Fruit fly (Drosophila melanogaster) whole organism, embryonic: ENCODE data around the gene CkIIbeta.

Experiments
- B-H2 ChIP-seq: fragments of 200-800 bp; sonication (Bioruptor generic); optimal IDR thresholded peaks from 2 replicates; lab custom pipeline; 2018; ENCODE audit warnings: missing biosample characterization, mild to moderate bottlenecking, missing genetic modification characterization
- Bgb ChIP-seq: fragments of 200-800 bp; sonication (Bioruptor generic); IDR thresholded peaks from 2 replicates; pipeline ENCODE4 v1.3.6; 2022; ENCODE audit warnings: missing biosample characterization, missing genetic modification characterization; ENCODE audit not compliant: partially characterized antibody
- CG11723 ChIP-seq: fragments of 200-800 bp; sonication (Bioruptor generic); optimal IDR thresholded peaks from 2 replicates; lab custom pipeline; 2017; ENCODE audit warnings: missing biosample characterization, mild to moderate bottlenecking, missing genetic modification characterization
- CG12104 ChIP-seq: fragments of 200-800 bp; sonication (Bioruptor generic); optimal IDR thresholded peaks from 3 replicates; lab custom pipeline; 2016; ENCODE audit warnings: missing biosample characterization, missing genetic modification characterization
- CG12391 ChIP-seq: fragments of 200-800 bp; sonication (Bioruptor generic); optimal IDR thresholded peaks from 3 replicates; lab custom pipeline; 2018; ENCODE audit warnings: missing biosample characterization, mild to moderate bottlenecking, missing genetic modification characterization, moderate library complexity
- CG13123 ChIP-seq: fragments of 200-800 bp; sonication (Bioruptor generic); optimal IDR thresholded peaks from 2 replicates; lab custom pipeline; 2016; ENCODE audit warnings: missing biosample characterization, missing genetic modification characterization
- CG13424 ChIP-seq: fragments of 200-800 bp; sonication (Bioruptor generic); optimal IDR thresholded peaks from 2 replicates; lab custom pipeline; 2019; ENCODE audit warnings: missing biosample characterization, mild to moderate bottlenecking, missing genetic modification characterization, moderate library complexity
- CG14441 ChIP-seq: fragments of 200-800 bp; sonication (Bioruptor generic); IDR thresholded peaks from 2 replicates; pipeline ENCODE4 v1.3.6; 2022; ENCODE audit warnings: missing biosample characterization, missing genetic modification characterization
- CG15479 ChIP-seq: fragments of 200-800 bp; sonication (Bioruptor generic); optimal IDR thresholded peaks from 3 replicates; lab custom pipeline; 2019; ENCODE audit warnings: missing biosample characterization, mild to moderate bottlenecking, missing genetic modification characterization, moderate library complexity
- CG16813 ChIP-seq: fragments of 200-800 bp; sonication (Bioruptor generic); IDR thresholded peaks from 3 replicates; pipeline ENCODE4 v1.3.6; 2022; ENCODE audit warnings: missing biosample characterization, missing genetic modification characterization; ENCODE audit not compliant: partially characterized antibody
- CG16815 ChIP-seq: fragments of 200-800 bp; sonication (Bioruptor generic); optimal IDR thresholded peaks from 3 replicates; lab custom pipeline; 2017; ENCODE audit warnings: missing biosample characterization, mild to moderate bottlenecking, missing genetic modification characterization
- CG1792 ChIP-seq: fragments of 200-800 bp; sonication (Bioruptor generic); optimal IDR thresholded peaks from 2 replicates; lab custom pipeline; 2016; ENCODE audit warnings: missing biosample characterization, missing genetic modification characterization
- CG1832 ChIP-seq: fragments of 200-800 bp; sonication (Bioruptor generic); optimal IDR thresholded peaks from 2 replicates; lab custom pipeline; 2017; ENCODE audit warnings: missing biosample characterization, mild to moderate bottlenecking, missing genetic modification characterization, inconsistent platforms
- CG18619 ChIP-seq: fragments of 200-800 bp; sonication (Bioruptor generic); optimal IDR thresholded peaks from 3 replicates; lab custom pipeline; 2017; ENCODE audit warnings: missing biosample characterization, mild to moderate bottlenecking, missing genetic modification characterization
- CG2120 ChIP-seq: fragments of 200-800 bp; sonication (Bioruptor generic); optimal IDR thresholded peaks from 3 replicates; lab custom pipeline; 2016; ENCODE audit warnings: missing biosample characterization, missing genetic modification characterization
- CG2678 ChIP-seq: fragments of 200-800 bp; sonication (Bioruptor generic); optimal IDR thresholded peaks from 3 replicates; lab custom pipeline; 2019; ENCODE audit warnings: missing biosample characterization, mild to moderate bottlenecking, missing genetic modification characterization, moderate library complexity
- CG2712 ChIP-seq: fragments of 200-800 bp; optimal IDR thresholded peaks from 3 replicates; lab custom pipeline; 2019; ENCODE audit warnings: missing biosample characterization, mild to moderate bottlenecking, missing genetic modification characterization, moderate library complexity
- CG34376 ChIP-seq: fragments of 200-800 bp; sonication (Bioruptor generic); optimal IDR thresholded peaks from 2 replicates; lab custom pipeline; 2018; ENCODE audit warnings: missing biosample characterization, mild to moderate bottlenecking, missing genetic modification characterization
- CG3995 ChIP-seq: fragments of 200-800 bp; sonication (Bioruptor generic); optimal IDR thresholded peaks from 3 replicates; lab custom pipeline; 2016; ENCODE audit warnings: missing biosample characterization, missing genetic modification characterization
- CG4707 ChIP-seq: fragments of 200-800 bp; sonication (Bioruptor generic); optimal IDR thresholded peaks from 2 replicates; lab custom pipeline; 2018; ENCODE audit warnings: missing biosample characterization, mild to moderate bottlenecking, missing genetic modification characterization, moderate library complexity
- CG5245 ChIP-seq: fragments of 200-800 bp; sonication (Bioruptor generic); optimal IDR thresholded peaks from 3 replicates; lab custom pipeline; 2016; ENCODE audit warnings: missing biosample characterization, missing genetic modification characterization
- CG7357 ChIP-seq: fragments of 200-800 bp; sonication (Bioruptor generic); IDR thresholded peaks from 3 replicates; pipeline ENCODE4 v1.3.6; 2022; ENCODE audit warnings: missing biosample characterization, missing genetic modification characterization
- CG9215 ChIP-seq: fragments of 200-800 bp; sonication (Bioruptor generic); IDR thresholded peaks from 2 replicates; pipeline ENCODE4 v1.3.6; 2022; ENCODE audit warnings: missing biosample characterization, missing genetic modification characterization
- CTCF ChIP-seq: fragments of 200-800 bp; sonication (Bioruptor generic); optimal IDR thresholded peaks from 2 replicates; lab custom pipeline; 2017; ENCODE audit warnings: missing biosample characterization, mild to moderate bottlenecking, missing genetic modification characterization, moderate library complexity
- Dad ChIP-seq: fragments of 200-800 bp; sonication (Bioruptor generic); optimal IDR thresholded peaks from 3 replicates; lab custom pipeline; 2016; ENCODE audit warnings: missing biosample characterization, missing genetic modification characterization
- Gug ChIP-seq: fragments of 200-800 bp; sonication (Bioruptor generic); IDR thresholded peaks from 4 replicates; pipeline ENCODE4 v1.3.6; 2022; ENCODE audit warnings: missing biosample characterization, missing genetic modification characterization
- Hr78 ChIP-seq, 2 experiments: fragments of 200-800 bp in 1 of 2; fragments of >200 bp in 1 of 2; sonication (Bioruptor generic) in 1 of 2; optimal IDR thresholded peaks; 2 replicates each; lab custom pipeline; 2017 to 2019; ENCODE audit warnings: missing biosample characterization in 2 of 2, missing genetic modification characterization in 2 of 2, mild to moderate bottlenecking in 1 of 2, moderate library complexity in 1 of 2
- Hsf ChIP-seq: fragments of 200-800 bp; sonication (Bioruptor generic); optimal IDR thresholded peaks from 3 replicates; lab custom pipeline; 2016; ENCODE audit warnings: missing biosample characterization, missing genetic modification characterization
- Jarid2 ChIP-seq: fragments of 200-800 bp; sonication (Bioruptor generic); optimal IDR thresholded peaks from 3 replicates; lab custom pipeline; 2017; ENCODE audit warnings: mild to moderate bottlenecking, missing biosample characterization, missing genetic modification reagents, missing genetic modification characterization
- Meics ChIP-seq: fragments of 200-800 bp; sonication (Bioruptor generic); optimal IDR thresholded peaks from 2 replicates; lab custom pipeline; 2017; ENCODE audit warnings: missing biosample characterization, mild to moderate bottlenecking, missing genetic modification characterization
- Neu2 ChIP-seq: fragments of 200-800 bp; sonication (Bioruptor generic); optimal IDR thresholded peaks from 3 replicates; lab custom pipeline; 2016; ENCODE audit warnings: missing biosample characterization, missing genetic modification characterization, borderline replicate concordance
- Tbp ChIP-seq: fragments of >200 bp; optimal IDR thresholded peaks from 2 replicates; lab custom pipeline; 2018; ENCODE audit warnings: missing biosample characterization, missing genetic modification characterization
- crc ChIP-seq: fragments of 200-800 bp; sonication (Bioruptor generic); optimal IDR thresholded peaks from 2 replicates; lab custom pipeline; 2016; ENCODE audit warnings: missing biosample characterization, missing genetic modification characterization
- danr ChIP-seq: fragments of 200-800 bp; sonication (Bioruptor generic); IDR thresholded peaks from 2 replicates; pipeline ENCODE4 v1.3.6; 2022; ENCODE audit warnings: missing biosample characterization, missing genetic modification characterization
- disco-r ChIP-seq: fragments of 200-800 bp; sonication (Bioruptor generic); optimal IDR thresholded peaks from 2 replicates; lab custom pipeline; 2016; ENCODE audit warnings: missing biosample characterization, missing genetic modification characterization
- fd96Cb ChIP-seq: fragments of 200-800 bp; sonication (Bioruptor generic); optimal IDR thresholded peaks from 2 replicates; lab custom pipeline; 2018; ENCODE audit warnings: missing biosample characterization, mild to moderate bottlenecking, missing genetic modification characterization, moderate library complexity
- ftz-f1 ChIP-seq: fragments of 200-800 bp; sonication (Bioruptor generic); optimal IDR thresholded peaks from 2 replicates; lab custom pipeline; 2016; ENCODE audit warnings: missing biosample characterization, missing genetic modification characterization
- fu2 ChIP-seq: fragments of 200-800 bp; sonication (Bioruptor generic); optimal IDR thresholded peaks from 2 replicates; lab custom pipeline; 2016; ENCODE audit warnings: missing biosample characterization, missing genetic modification characterization
- hkb ChIP-seq, 2 experiments: fragments of 200-800 bp in 1 of 2; fragments of >200 bp in 1 of 2; sonication (Bioruptor generic) in 1 of 2; IDR thresholded peaks in 1 of 2; optimal IDR thresholded peaks in 1 of 2; 2 replicates each; pipeline versions ENCODE4 v1.3.6 to Lab custom; 2017 to 2022; ENCODE audit warnings: missing biosample characterization in 1 of 2, missing genetic modification characterization in 1 of 2
- maf-S ChIP-seq: fragments of 200-800 bp; sonication (Bioruptor generic); optimal IDR thresholded peaks from 2 replicates; lab custom pipeline; 2016; ENCODE audit warnings: missing biosample characterization, missing genetic modification characterization
- org-1 ChIP-seq: fragments of 200-800 bp; sonication (Bioruptor generic); optimal IDR thresholded peaks from 2 replicates; lab custom pipeline; 2017; ENCODE audit warnings: missing biosample characterization, missing genetic modification characterization
- phol ChIP-seq: fragments of 200-800 bp; sonication (Bioruptor generic); optimal IDR thresholded peaks from 3 replicates; lab custom pipeline; 2018; ENCODE audit warnings: missing biosample characterization, mild to moderate bottlenecking, missing genetic modification characterization, moderate library complexity
- run ChIP-seq: fragments of 200-800 bp; sonication (Bioruptor generic); optimal IDR thresholded peaks from 3 replicates; lab custom pipeline; 2018; ENCODE audit warnings: missing biosample characterization, mild to moderate bottlenecking, missing genetic modification characterization
- slbo ChIP-seq: fragments of 200-800 bp; sonication (Bioruptor generic); IDR thresholded peaks from 2 replicates; pipeline ENCODE4 v1.3.6; 2022; ENCODE audit warnings: missing biosample characterization, missing genetic modification characterization
- sna ChIP-seq: fragments of 200-800 bp; sonication (Bioruptor generic); IDR thresholded peaks from 2 replicates; pipeline ENCODE4 v1.3.6; 2022; ENCODE audit warnings: missing biosample characterization, missing genetic modification characterization; ENCODE audit not compliant: partially characterized antibody
- tap ChIP-seq: fragments of 200-800 bp; optimal IDR thresholded peaks from 3 replicates; lab custom pipeline; 2019; ENCODE audit warnings: missing biosample characterization, mild to moderate bottlenecking, missing genetic modification characterization, moderate library complexity
- toy ChIP-seq: fragments of 200-800 bp; sonication (Bioruptor generic); IDR thresholded peaks from 2 replicates; pipeline ENCODE4 v1.3.6; 2022; ENCODE audit warnings: missing biosample characterization, missing genetic modification characterization
- vnd ChIP-seq: fragments of 200-800 bp; sonication (Bioruptor generic); IDR thresholded peaks from 3 replicates; pipeline ENCODE4 v1.3.6; 2022; ENCODE audit warnings: missing biosample characterization, missing genetic modification characterization; ENCODE audit not compliant: partially characterized antibody
- wdn ChIP-seq: fragments of 200-800 bp; sonication (Bioruptor generic); IDR thresholded peaks from 2 replicates; pipeline ENCODE4 v1.3.6; 2022; ENCODE audit warnings: missing biosample characterization, missing genetic modification characterization
- yki ChIP-seq: fragments of >200 bp; optimal IDR thresholded peaks from 3 replicates; lab custom pipeline; 2018

Gene CkIIbeta

DNA sequence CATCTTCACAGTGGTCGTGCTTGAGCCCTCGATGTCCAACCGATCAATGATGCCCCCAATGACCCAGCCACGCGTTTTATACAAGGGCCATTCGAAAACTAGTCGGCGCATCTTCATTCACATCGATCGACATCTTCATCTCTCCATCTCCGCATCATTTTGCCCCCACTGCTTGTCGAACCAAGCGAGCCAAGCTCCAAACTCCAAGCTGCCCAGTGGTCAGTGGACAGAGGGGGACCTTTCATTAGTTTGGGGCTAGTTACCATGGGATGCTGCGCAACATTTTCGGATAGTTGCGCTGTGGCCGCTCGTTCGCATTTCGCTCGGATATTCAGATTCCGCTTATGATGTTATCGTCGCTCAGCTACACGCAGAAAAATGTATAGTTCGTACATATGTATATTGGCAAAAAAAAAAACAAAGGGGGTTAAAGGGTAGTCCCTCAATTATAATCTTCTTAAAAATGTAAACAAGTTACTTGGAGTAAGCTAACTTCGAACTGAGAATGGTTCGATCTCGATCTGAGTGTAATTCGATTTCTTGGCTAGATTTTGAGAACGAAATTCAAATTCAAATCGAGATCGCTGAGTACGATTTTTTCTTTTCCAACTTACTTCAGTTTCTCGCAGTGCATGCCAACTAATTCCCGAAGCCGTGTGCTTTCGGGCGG, 53.9 kb downstream of the CkIIbeta start, which contains the start of gene CG15740 (continued):
- TF ChIP-seq CG16815 (GFP tag; lab: Kevin White, UChicago) (no peak), CG13123 (GFP tag; lab: Kevin White, UChicago) (no peak), maf-S (GFP tag; lab: Kevin White, UChicago) (no peak), CG18619 (no peak), yki (no peak), Dad (GFP tag; lab: Kevin White, UChicago) (no peak), CG1792 (GFP tag; lab: Kevin White, UChicago) (no peak), CG15479 (GFP tag; lab: Kevin White, UChicago) (no peak), CG3995 (no peak), CG12104 (GFP tag; lab: Kevin White, UChicago) (no peak), CG5245 (no peak), CG2712 (tag; lab: Kevin White, UChicago) (no peak), slbo (GFP tag; lab: Robert Waterston, UW) (peak; percentile 53), fu2 (GFP tag; lab: Kevin White, UChicago) (no peak), Jarid2 (GFP tag; lab: Kevin White, UChicago) (no peak), hkb (optimal IDR thresholded peaks at IDR 0.05; lab: Kevin White, UChicago) (no peak), hkb (GFP tag; IDR thresholded peaks at IDR 0.05; lab: Robert Waterston, UW) (peak; percentile 77), danr (GFP tag; lab: Robert Waterston, UW) (peak; percentile 53; the same call in 1 of the 2 replicates), toy (GFP tag; lab: Robert Waterston, UW) (no peak), CG13424 (tag; lab: Kevin White, UChicago) (peak; percentile 38), Gug (GFP tag; lab: Robert Waterston, UW) (no peak; the same call in 3 of the 4 replicates), vnd (GFP tag; lab: Robert Waterston, UW) (no peak), CG7357 (GFP tag; lab: Robert Waterston, UW) (0 out of 3 replicates have a peak, but pooled peaks have one; percentile 25), sna (no peak), Tbp (GFP tag; lab: Kevin White, UChicago) (no peak), Hsf (peak; percentile 23), CG12391 (peak; percentile 12), phol (tag; lab: Kevin White, UChicago) (peak; percentile 43), CG16813 (no peak), org-1 (GFP tag; lab: Kevin White, UChicago) (no peak), fd96Cb (tag; lab: Kevin White, UChicago) (peak; percentile 14), CG34376 (GFP tag; lab: Kevin White, UChicago) (no peak), Meics (GFP tag; lab: Kevin White, UChicago) (peak; percentile 33), disco-r (GFP tag; lab: Kevin White, UChicago) (no peak), CG11723 (GFP tag; lab: Kevin White, UChicago) (no peak), CG14441 (GFP tag; lab: Robert Waterston, UW) (peak; percentile 73), CG2678 (tag; lab: Kevin White, UChicago) (peak; percentile 49), wdn (GFP tag; lab: Robert Waterston, UW) (0 out of 2 replicates have a peak, but pooled peaks have one; percentile 10), Hr78 (GFP tag; optimal IDR thresholded peaks at IDR 0.05; lab: Kevin White, UChicago) (no peak), Bgb (no peak), CG2120 (GFP tag; lab: Kevin White, UChicago) (peak; percentile 30), CG1832 (GFP tag; lab: Kevin White, UChicago) (no peak), crc (no peak), CTCF (GFP tag; lab: Kevin White, UChicago) (no peak), run (tag; lab: Kevin White, UChicago) (no peak), Neu2 (GFP tag; lab: Kevin White, UChicago) (no peak), B-H2 (GFP tag; lab: Kevin White, UChicago) (no peak), tap (tag; lab: Kevin White, UChicago) (no peak), CG4707 (GFP tag; lab: Kevin White, UChicago) (no peak), CG9215 (GFP tag; lab: Robert Waterston, UW) (no peak), ftz-f1 (no peak)
